Fruit fly (Drosophila melanogaster): ENCODE results near the gene Dcr-1.

Gene Dcr-1

DNA sequence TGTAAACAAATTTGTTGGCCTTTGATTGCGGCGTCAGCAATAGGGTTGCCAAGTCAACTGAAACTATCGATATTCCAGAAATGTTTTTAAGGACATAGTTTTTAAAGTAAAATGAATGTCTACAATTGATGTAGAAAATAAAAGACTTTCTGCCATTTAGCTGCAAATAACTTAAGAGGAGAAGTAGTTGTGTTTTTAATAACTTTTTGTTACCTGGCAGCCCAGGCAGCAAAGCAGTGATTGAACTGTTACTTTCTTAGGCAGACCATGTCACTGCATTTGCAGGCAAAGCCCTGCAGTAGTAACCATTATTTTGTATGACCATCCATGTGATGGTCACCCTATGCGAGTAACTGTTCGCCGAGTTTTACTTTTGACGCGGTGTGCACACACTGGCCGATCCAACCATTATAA is 9.7 kb upstream of the Dcr-1 start, which contains the start of the genes rumi, CG7029 and Usp12-46 (continued):
- TF ChIP-seq Usf (GFP tag; optimal IDR thresholded peaks at IDR 0.05) (peak; percentile 70), croc (GFP tag; conservative IDR thresholded peaks at IDR 0.05) (peak; percentile 60), CG2712 (tag; optimal IDR thresholded peaks at IDR 0.05) (peak; percentile 91), pan (optimal IDR thresholded peaks at IDR 0.05) (no peak), pan (GFP tag; optimal IDR thresholded peaks at IDR 0.05 in 1 of 2, IDR thresholded peaks at IDR 0.05 in 1 of 2) (peak in 1 of 2 experiments; percentile 88), CG8281 (tag; optimal IDR thresholded peaks at IDR 0.05) (peak; percentile 47)

DNA sequence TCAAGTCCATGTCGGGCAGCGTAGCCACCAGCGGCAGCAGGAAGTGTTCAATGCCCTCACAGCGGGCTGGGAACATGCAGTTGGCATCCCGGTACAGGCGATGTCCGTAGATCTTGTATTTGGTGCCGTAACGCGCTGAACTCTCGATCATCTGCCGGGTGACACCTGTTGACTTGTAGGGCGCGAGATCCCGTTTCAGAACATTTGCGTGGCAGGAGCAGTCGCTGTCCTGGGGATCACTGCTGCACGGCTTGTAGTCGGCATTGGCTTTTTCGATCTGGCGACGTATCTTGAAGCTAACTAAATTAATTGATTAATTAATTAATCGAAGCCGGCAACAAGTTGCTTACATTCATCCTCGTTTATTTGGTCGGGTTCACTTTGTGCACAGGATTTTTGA is 9.1 kb upstream of the Dcr-1 start:
- TF ChIP-seq Nf-YB (GFP tag; optimal IDR thresholded peaks at IDR 0.05) (no peak), CG16813 (GFP tag; IDR thresholded peaks at IDR 0.05; ENCODE audit: partially characterized antibody) (no peak), Aef1 (GFP tag; IDR thresholded peaks at IDR 0.05) (no peak), kah (GFP tag; optimal IDR thresholded peaks at IDR 0.05) (peak; percentile 98), CG1603 (tag; optimal IDR thresholded peaks at IDR 0.05) (no peak), CG7987 (GFP tag; optimal IDR thresholded peaks at IDR 0.05) (no peak), CG13296 (GFP tag; optimal IDR thresholded peaks at IDR 0.05) (no peak), chm (GFP tag; IDR thresholded peaks at IDR 0.05) (0 out of 2 replicates have a peak, but pooled peaks have one; percentile 10), dan (GFP tag; IDR thresholded peaks at IDR 0.05) (no peak), Rx (GFP tag; IDR thresholded peaks at IDR 0.05) (no peak), dpn (GFP tag; optimal IDR thresholded peaks at IDR 0.05) (no peak), ssp (GFP tag; IDR thresholded peaks at IDR 0.05) (no peak), Sox100B (GFP tag; optimal IDR thresholded peaks at IDR 0.05) (no peak), CG9932 (GFP tag; IDR thresholded peaks at IDR 0.05) (no peak)

DNA sequence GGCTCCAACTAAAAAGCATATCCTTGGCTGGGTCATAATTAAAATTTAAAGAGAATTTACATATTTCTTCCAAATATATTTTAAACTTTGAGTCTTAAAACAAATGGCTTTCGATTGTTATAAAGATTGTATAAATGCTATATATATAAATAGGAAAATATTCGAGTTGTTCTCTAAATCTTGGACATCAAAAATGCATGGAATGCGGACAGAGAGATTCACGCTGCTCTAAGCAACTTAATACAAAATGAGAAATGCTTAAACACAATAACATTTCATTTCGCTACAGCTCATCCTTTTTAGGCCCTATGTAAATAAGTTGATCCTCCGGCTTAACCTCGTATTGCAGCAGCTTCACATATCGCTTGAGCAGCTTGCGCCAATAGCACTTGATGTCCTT is 8.1 kb upstream of the Dcr-1 start, which contains the start of gene CG31139:
Gene CG31139, minus strand, starts transcription at position 101 of the 400 bp plus-strand sequence.
- TF ChIP-seq Med (GFP tag) (peak; percentile 3), hkb (optimal IDR thresholded peaks at IDR 0.05) (no peak), hkb (GFP tag; IDR thresholded peaks at IDR 0.05) (no peak)

DNA sequence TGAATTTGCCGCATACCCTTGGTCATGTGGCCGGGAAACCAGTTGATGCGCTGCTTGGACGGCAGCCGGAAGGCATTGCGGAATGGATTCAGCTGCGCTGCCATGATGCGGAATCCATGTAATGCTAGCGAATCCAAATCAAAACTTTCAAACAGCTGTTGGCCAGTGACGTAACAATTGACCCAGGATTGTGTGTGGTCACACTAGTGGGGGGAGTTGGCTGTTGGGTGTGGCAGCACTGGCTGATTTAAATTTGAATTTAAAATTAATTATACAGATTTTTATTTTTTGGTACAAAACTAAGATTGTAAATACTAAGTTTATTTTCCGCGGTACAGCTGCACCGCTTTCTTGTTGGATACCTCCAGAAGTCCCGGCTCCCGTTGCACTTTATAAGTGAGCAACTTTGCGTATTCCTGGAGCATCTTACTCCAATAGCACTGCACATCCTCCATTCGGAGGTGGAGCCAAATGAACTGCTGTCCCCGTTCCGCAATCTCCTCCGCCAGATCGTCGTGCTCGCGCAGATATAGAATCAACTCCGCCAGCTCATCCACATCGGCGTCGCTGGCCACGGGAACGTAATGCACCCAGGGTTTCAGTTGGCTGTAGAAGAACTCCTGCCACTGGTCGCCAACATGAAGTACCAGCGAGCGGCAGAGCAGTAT is 6.7 kb upstream of the Dcr-1 start, which contains the start of gene CG17141:
Gene CG17141, minus strand, starts transcription at position 177 of the 668 bp plus-strand sequence.
- TF ChIP-seq CG32532 (GFP tag; IDR thresholded peaks at IDR 0.05) (no peak), CG11456 (GFP tag; IDR thresholded peaks at IDR 0.05) (no peak), Gug (GFP tag; IDR thresholded peaks at IDR 0.05) (no peak), B-H1 (GFP tag; IDR thresholded peaks at IDR 0.05) (no peak), gem (tag; optimal IDR thresholded peaks at IDR 0.05) (no peak), CG10959 (GFP tag; IDR thresholded peaks at IDR 0.05) (no peak), tup (GFP tag; optimal IDR thresholded peaks at IDR 0.05) (no peak), CG6854 (GFP tag; optimal IDR thresholded peaks at IDR 0.05) (no peak), CG8388 (GFP tag; optimal IDR thresholded peaks at IDR 0.05) (no peak), gcm (GFP tag; optimal IDR thresholded peaks at IDR 0.05) (no peak), Doc2 (GFP tag; IDR thresholded peaks at IDR 0.05) (no peak), sens (GFP tag) (peak; percentile 74), CG32772 (GFP tag; IDR thresholded peaks at IDR 0.05) (no peak), CrebB (tag; optimal IDR thresholded peaks at IDR 0.05) (peak; percentile 21), br (optimal IDR thresholded peaks at IDR 0.05) (no peak), CG3407 (GFP tag; optimal IDR thresholded peaks at IDR 0.05) (no peak), Dp (GFP tag; optimal IDR thresholded peaks at IDR 0.05) (peak; percentile 97), tna (GFP tag; IDR thresholded peaks at IDR 0.05; ENCODE audit: partially characterized antibody) (no peak), Ada2b (GFP tag; IDR thresholded peaks at IDR 0.05) (no peak), TFAM (GFP tag; optimal IDR thresholded peaks at IDR 0.05) (no peak), scrt (GFP tag; optimal IDR thresholded peaks at IDR 0.05) (no peak), otp (GFP tag; IDR thresholded peaks at IDR 0.05) (no peak), CG1602 (GFP tag; optimal IDR thresholded peaks at IDR 0.05) (no peak), danr (GFP tag; IDR thresholded peaks at IDR 0.05) (no peak), her (GFP tag; optimal IDR thresholded peaks at IDR 0.05) (no peak)
